Fruit fly (Drosophila melanogaster) whole organism, embryonic: ENCODE results near the gene Elp6.

ENCODE experiments used
- Aef1 ChIP-seq: fragments of 200-800 bp; sonication (Bioruptor generic); IDR thresholded peaks from 3 replicates; pipeline ENCODE4 v1.3.6; 2022; ENCODE audit warnings: missing biosample characterization, missing genetic modification characterization
- Antp ChIP-seq: fragments of 200-800 bp; sonication (Bioruptor generic); optimal IDR thresholded peaks from 3 replicates; lab custom pipeline; 2016; ENCODE audit warnings: missing biosample characterization, missing genetic modification characterization
- CG10366 ChIP-seq: fragments of 200-800 bp; sonication (Bioruptor generic); IDR thresholded peaks from 2 replicates; pipeline ENCODE4 v1.3.6; 2022; ENCODE audit warnings: missing biosample characterization, missing genetic modification characterization
- CG11696 ChIP-seq: fragments of 200-800 bp; sonication (Bioruptor generic); IDR thresholded peaks from 2 replicates; pipeline ENCODE4 v1.3.6; 2022; ENCODE audit warnings: missing biosample characterization, missing genetic modification characterization
- CG12104 ChIP-seq: fragments of 200-800 bp; sonication (Bioruptor generic); optimal IDR thresholded peaks from 3 replicates; lab custom pipeline; 2016; ENCODE audit warnings: missing biosample characterization, missing genetic modification characterization
- CG13287 ChIP-seq: fragments of 200-800 bp; sonication (Bioruptor generic); IDR thresholded peaks from 2 replicates; pipeline ENCODE4 v1.3.6; 2022; ENCODE audit warnings: missing biosample characterization, missing genetic modification characterization; ENCODE audit not compliant: partially characterized antibody
- CG15479 ChIP-seq: fragments of 200-800 bp; sonication (Bioruptor generic); optimal IDR thresholded peaks from 3 replicates; lab custom pipeline; 2019; ENCODE audit warnings: missing biosample characterization, mild to moderate bottlenecking, missing genetic modification characterization, moderate library complexity
- CG15696 ChIP-seq: fragments of 200-800 bp; sonication (Bioruptor generic); optimal IDR thresholded peaks from 2 replicates; lab custom pipeline; 2019; ENCODE audit warnings: missing biosample characterization, mild to moderate bottlenecking, missing genetic modification characterization, moderate library complexity
- CG18262 ChIP-seq: fragments of 200-800 bp; optimal IDR thresholded peaks from 3 replicates; lab custom pipeline; 2019; ENCODE audit warnings: missing biosample characterization, mild to moderate bottlenecking, missing genetic modification characterization, moderate library complexity
- CG18619 ChIP-seq: fragments of 200-800 bp; sonication (Bioruptor generic); optimal IDR thresholded peaks from 3 replicates; lab custom pipeline; 2017; ENCODE audit warnings: missing biosample characterization, mild to moderate bottlenecking, missing genetic modification characterization
- CG4328 ChIP-seq: fragments of 200-800 bp; sonication (Bioruptor generic); optimal IDR thresholded peaks from 3 replicates; lab custom pipeline; 2017; ENCODE audit warnings: missing biosample characterization, missing genetic modification reagents, missing genetic modification characterization
- CG4404 ChIP-seq: fragments of 200-800 bp; sonication (Bioruptor generic); IDR thresholded peaks from 2 replicates; pipeline ENCODE4 v1.3.6; 2022; ENCODE audit warnings: missing biosample characterization, missing genetic modification characterization
- CG4424 ChIP-seq: fragments of 200-800 bp; sonication (Bioruptor generic); optimal IDR thresholded peaks from 3 replicates; lab custom pipeline; 2016; ENCODE audit warnings: missing biosample characterization, missing genetic modification characterization
- CG4854 ChIP-seq: fragments of 200-800 bp; sonication (Bioruptor generic); optimal IDR thresholded peaks from 2 replicates; lab custom pipeline; 2016; ENCODE audit warnings: missing biosample characterization, missing genetic modification characterization, inconsistent platforms
- CG6272 ChIP-seq: fragments of 200-800 bp; sonication (Bioruptor generic); IDR thresholded peaks from 2 replicates; pipeline ENCODE4 v1.3.6; 2022; ENCODE audit warnings: missing biosample characterization, missing genetic modification characterization
- CG7745 ChIP-seq: fragments of 200-800 bp; sonication (Bioruptor generic); optimal IDR thresholded peaks from 2 replicates; lab custom pipeline; 2018; ENCODE audit warnings: missing biosample characterization, mild to moderate bottlenecking, missing genetic modification characterization, moderate library complexity
- CG8290 ChIP-seq, 3 experiments: fragments of 200-800 bp; sonication (Bioruptor generic); optimal IDR thresholded peaks; 2 replicates each; lab custom pipeline; 2016 to 2019; ENCODE audit warnings: missing biosample characterization in 3 of 3, missing genetic modification characterization in 3 of 3, mild to moderate bottlenecking in 2 of 3, moderate library complexity in 1 of 3
- CG8765 ChIP-seq: fragments of 200-800 bp; sonication (Bioruptor generic); IDR thresholded peaks from 2 replicates; pipeline ENCODE4 v1.3.6; 2022; ENCODE audit warnings: missing biosample characterization, missing genetic modification characterization
- CG9876 ChIP-seq: fragments of 200-800 bp; sonication (Bioruptor generic); optimal IDR thresholded peaks from 2 replicates; lab custom pipeline; 2016; ENCODE audit warnings: missing biosample characterization, missing genetic modification characterization
- E2f2 ChIP-seq: fragments of 200-800 bp; sonication (Bioruptor generic); IDR thresholded peaks from 2 replicates; pipeline ENCODE4 v1.3.6; 2022; ENCODE audit warnings: missing biosample characterization, missing genetic modification characterization
- Elba2 ChIP-seq: fragments of 200-800 bp; sonication (Bioruptor generic); optimal IDR thresholded peaks from 3 replicates; lab custom pipeline; 2016; ENCODE audit warnings: missing biosample characterization, missing genetic modification characterization
- H15 ChIP-seq: fragments of 200-800 bp; sonication (Bioruptor generic); IDR thresholded peaks from 3 replicates; pipeline ENCODE4 v1.3.6; 2022; ENCODE audit warnings: missing biosample characterization, missing genetic modification characterization
- Hr51 ChIP-seq, 2 experiments: fragments of 200-800 bp; sonication (Bioruptor generic); optimal IDR thresholded peaks; 2 replicates in 1 of 2; 3 replicates in 1 of 2; lab custom pipeline; 2016 to 2018; ENCODE audit warnings: missing biosample characterization in 2 of 2, missing genetic modification characterization in 2 of 2, mild to moderate bottlenecking in 1 of 2, moderate library complexity in 1 of 2
- Lhr ChIP-seq: fragments of 200-800 bp; sonication (Bioruptor generic); optimal IDR thresholded peaks from 3 replicates; lab custom pipeline; 2017; ENCODE audit warnings: mild to moderate bottlenecking, missing biosample characterization, missing genetic modification reagents, missing genetic modification characterization
- Lpt ChIP-seq: fragments of >200 bp; optimal IDR thresholded peaks from 2 replicates; lab custom pipeline; 2018; ENCODE audit warnings: missing biosample characterization, missing genetic modification characterization
- MTF-1 ChIP-seq: fragments of 200-800 bp; sonication (Bioruptor generic); optimal IDR thresholded peaks from 2 replicates; lab custom pipeline; 2018; ENCODE audit warnings: missing biosample characterization, mild to moderate bottlenecking, missing genetic modification characterization, borderline replicate concordance
- Mrtf ChIP-seq: fragments of 200-800 bp; sonication (Bioruptor generic); IDR thresholded peaks from 3 replicates; pipeline ENCODE4 v1.3.6; 2022; ENCODE audit warnings: missing biosample characterization, missing genetic modification characterization
- Myb ChIP-seq: fragments of 200-800 bp; sonication (Bioruptor generic); optimal IDR thresholded peaks from 2 replicates; lab custom pipeline; 2016; ENCODE audit warnings: missing biosample characterization, missing genetic modification characterization
- Nf-YB ChIP-seq: fragments of 200-800 bp; sonication (Bioruptor generic); optimal IDR thresholded peaks from 3 replicates; lab custom pipeline; 2019; ENCODE audit warnings: missing biosample characterization, mild to moderate bottlenecking, missing genetic modification characterization, moderate library complexity
- NfI ChIP-seq: fragments of 200-800 bp; sonication (Bioruptor generic); optimal IDR thresholded peaks from 3 replicates; lab custom pipeline; 2018; ENCODE audit warnings: missing biosample characterization, mild to moderate bottlenecking, missing genetic modification characterization, moderate library complexity
- Poxn ChIP-seq: fragments of 200-800 bp; sonication (Bioruptor generic); IDR thresholded peaks from 2 replicates; pipeline ENCODE4 v1.3.6; 2022; ENCODE audit warnings: missing biosample characterization, missing genetic modification characterization
- Trl ChIP-seq, 3 experiments: fragments of >200 bp in 2 of 3; fragments of 200-800 bp in 1 of 3; sonication (Bioruptor generic) in 1 of 3; optimal IDR thresholded peaks; 2 replicates in 1 of 3; 3 replicates in 2 of 3; lab custom pipeline; 2016 to 2017; ENCODE audit warnings: missing biosample characterization in 1 of 3, missing genetic modification characterization in 1 of 3
- bab2 ChIP-seq: fragments of 200-800 bp; sonication (Bioruptor generic); optimal IDR thresholded peaks from 2 replicates; lab custom pipeline; 2016; ENCODE audit warnings: missing biosample characterization, missing genetic modification characterization
- bowl ChIP-seq: fragments of 200-800 bp; sonication (Bioruptor generic); IDR thresholded peaks from 2 replicates; pipeline ENCODE4 v1.3.6; 2022; ENCODE audit warnings: missing biosample characterization, missing genetic modification characterization
- bsh ChIP-seq, 2 experiments: fragments of 200-800 bp; sonication (Bioruptor generic); optimal IDR thresholded peaks; 2 replicates each; lab custom pipeline; 2017 to 2018; ENCODE audit warnings: mild to moderate bottlenecking in 2 of 2, missing biosample characterization in 2 of 2, missing genetic modification characterization in 2 of 2, moderate library complexity in 1 of 2
- cato ChIP-seq: fragments of 200-800 bp; sonication (Bioruptor generic); optimal IDR thresholded peaks from 2 replicates; lab custom pipeline; 2016; ENCODE audit warnings: missing biosample characterization, missing genetic modification characterization, borderline replicate concordance
- da ChIP-seq: fragments of 200-800 bp; sonication (Bioruptor generic); optimal IDR thresholded peaks from 2 replicates; lab custom pipeline; 2016; ENCODE audit warnings: missing biosample characterization, missing genetic modification characterization
- en ChIP-seq: fragments of 200-800 bp; sonication (Bioruptor generic); optimal IDR thresholded peaks from 2 replicates; lab custom pipeline; 2016; ENCODE audit warnings: missing biosample characterization, missing genetic modification characterization
- eyg ChIP-seq: fragments of 200-800 bp; sonication (Bioruptor generic); optimal IDR thresholded peaks from 3 replicates; lab custom pipeline; 2016; ENCODE audit warnings: missing biosample characterization, missing genetic modification characterization
- fru ChIP-seq: fragments of >200 bp; optimal IDR thresholded peaks from 2 replicates; lab custom pipeline; 2017
- org-1 ChIP-seq: fragments of 200-800 bp; sonication (Bioruptor generic); optimal IDR thresholded peaks from 2 replicates; lab custom pipeline; 2017; ENCODE audit warnings: missing biosample characterization, missing genetic modification characterization
- pum ChIP-seq: fragments of 200-800 bp; sonication (Bioruptor generic); optimal IDR thresholded peaks from 2 replicates; lab custom pipeline; 2016; ENCODE audit warnings: missing biosample characterization, missing genetic modification characterization
- repo ChIP-seq: fragments of 200-800 bp; sonication (Bioruptor generic); optimal IDR thresholded peaks from 2 replicates; lab custom pipeline; 2016; ENCODE audit warnings: missing biosample characterization, missing genetic modification characterization
- stwl ChIP-seq: fragments of 200-800 bp; sonication (Bioruptor generic); optimal IDR thresholded peaks from 3 replicates; lab custom pipeline; 2018; ENCODE audit warnings: missing biosample characterization, mild to moderate bottlenecking, missing genetic modification characterization, moderate library complexity
- trh ChIP-seq: fragments of 200-800 bp; sonication (Bioruptor generic); optimal IDR thresholded peaks from 2 replicates; lab custom pipeline; 2016; ENCODE audit warnings: missing biosample characterization, missing genetic modification characterization
- wek ChIP-seq: fragments of 200-800 bp; sonication (Bioruptor generic); optimal IDR thresholded peaks from 3 replicates; lab custom pipeline; 2018; ENCODE audit warnings: missing biosample characterization, mild to moderate bottlenecking, missing genetic modification characterization, moderate library complexity
- zen ChIP-seq: fragments of 200-800 bp; sonication (Bioruptor generic); optimal IDR thresholded peaks from 3 replicates; lab custom pipeline; 2018; ENCODE audit warnings: missing biosample characterization, mild to moderate bottlenecking, missing genetic modification characterization, moderate library complexity

Gene Elp6

DNA sequence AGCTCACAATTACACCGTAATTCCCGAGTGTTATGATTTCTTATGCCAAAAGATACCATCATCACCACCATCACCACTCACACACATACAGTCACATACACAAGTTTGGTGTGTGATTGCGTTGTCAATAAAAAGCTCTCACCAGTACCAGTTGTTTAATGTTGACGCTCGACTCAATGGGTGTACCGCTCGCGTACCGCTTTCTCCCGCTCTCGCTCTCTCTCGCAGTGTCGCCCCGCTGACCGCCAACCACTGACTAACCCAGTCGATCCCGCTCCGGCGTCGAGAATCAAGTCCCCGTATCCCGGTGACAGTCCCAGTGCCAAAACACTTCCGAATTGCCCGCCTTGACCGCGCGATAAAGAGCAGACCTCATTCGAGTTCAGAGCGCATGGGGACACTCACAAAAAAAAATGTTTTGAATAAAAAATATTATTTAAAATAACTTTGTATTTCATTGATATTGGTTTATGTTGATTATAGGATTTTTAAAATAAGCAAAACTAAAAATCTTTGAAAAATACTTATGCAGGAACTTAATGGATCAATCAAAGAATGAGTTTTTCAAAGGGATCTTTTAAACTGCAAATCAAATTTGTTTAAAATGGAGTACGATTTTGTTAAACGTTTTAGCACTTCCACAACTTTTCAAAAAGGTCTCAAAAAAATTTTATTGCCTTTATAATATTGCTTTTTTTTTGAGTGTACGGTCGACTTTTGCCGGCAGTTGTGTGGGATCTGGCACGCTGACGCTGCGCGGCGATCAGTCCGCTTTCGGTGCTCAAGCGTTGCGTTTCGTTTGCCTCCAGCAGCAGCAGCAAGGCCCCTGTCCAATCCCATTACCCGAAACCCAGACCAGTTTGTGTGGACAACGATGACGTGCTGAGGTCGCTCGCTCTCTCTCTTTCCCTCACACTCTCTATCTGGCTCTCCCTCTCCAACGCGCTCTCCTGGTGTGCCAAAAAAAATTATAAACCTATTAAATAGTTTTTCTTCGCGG, 2.2 kb downstream of the Elp6 start, which contains the start of gene Dic1 (continued):
- TF ChIP-seq Trl (optimal IDR thresholded peaks at IDR 0.05; lab: Kevin White, UChicago) (peak; percentile 74 to 86), Trl (GFP tag; optimal IDR thresholded peaks at IDR 0.05; lab: Kevin White, UChicago) (peak; percentile 80), CG4424 (GFP tag; lab: Kevin White, UChicago) (peak; percentile 97), org-1 (GFP tag; lab: Kevin White, UChicago) (peak; percentile 96), fru (lab: Kevin White, UChicago) (no peak), CG8290 (GFP tag; optimal IDR thresholded peaks at IDR 0.05; lab: Kevin White, UChicago) (peak; percentile 75), CG8290 (tag; optimal IDR thresholded peaks at IDR 0.05; lab: Kevin White, UChicago) (peak in 1 of 2 experiments; percentile 74), CG10366 (GFP tag; lab: Robert Waterston, UW) (peak; percentile 89), Antp (GFP tag; lab: Kevin White, UChicago) (peak; percentile 88), stwl (peak; percentile 37), CG9876 (GFP tag; lab: Kevin White, UChicago) (peak; percentile 84), CG4854 (peak; percentile 87), Poxn (GFP tag; lab: Robert Waterston, UW) (peak; percentile 84), NfI (GFP tag; lab: Kevin White, UChicago) (peak; percentile 97), CG4328 (GFP tag; lab: Kevin White, UChicago) (peak; percentile 96), pum (GFP tag; lab: Kevin White, UChicago) (peak; percentile 89), CG7745 (tag; lab: Kevin White, UChicago) (no peak), bsh (GFP tag; optimal IDR thresholded peaks at IDR 0.05; lab: Kevin White, UChicago) (peak; percentile 85 to 96), CG13287 (GFP tag; lab: Robert Waterston, UW) (peak; percentile 52; the same call in 1 of the 2 replicates), CG15696 (tag; lab: Kevin White, UChicago) (peak; percentile 93), Myb (GFP tag; lab: Kevin White, UChicago) (peak; percentile 76), cato (GFP tag; lab: Kevin White, UChicago) (peak; percentile 92), E2f2 (peak; percentile 71), repo (GFP tag; lab: Kevin White, UChicago) (peak; percentile 82), CG8765 (GFP tag; lab: Robert Waterston, UW) (peak; percentile 61; the same call in 1 of the 2 replicates), bab2 (GFP tag; lab: Kevin White, UChicago) (peak; percentile 90), Lpt (no peak), da (peak; percentile 77), Elba2 (GFP tag; lab: Kevin White, UChicago) (peak; percentile 49), zen (tag; lab: Kevin White, UChicago) (peak; percentile 93), wek (GFP tag; lab: Kevin White, UChicago) (peak; percentile 49), Hr51 (GFP tag; optimal IDR thresholded peaks at IDR 0.05; lab: Kevin White, UChicago) (peak; percentile 91 to 98), H15 (GFP tag; lab: Robert Waterston, UW) (peak; percentile 83), Lhr (GFP tag; lab: Kevin White, UChicago) (peak; percentile 79), bowl (GFP tag; lab: Robert Waterston, UW) (peak; percentile 48; the same call in 1 of the 2 replicates), CG11696 (peak; percentile 57), CG15479 (GFP tag; lab: Kevin White, UChicago) (peak; percentile 30), Nf-YB (GFP tag; lab: Kevin White, UChicago) (peak; percentile 86), CG12104 (GFP tag; lab: Kevin White, UChicago) (peak; percentile 99), Mrtf (GFP tag; lab: Robert Waterston, UW) (peak; percentile 90), CG18262 (tag; lab: Kevin White, UChicago) (peak; percentile 98), trh (GFP tag; lab: Kevin White, UChicago) (peak; percentile 82), Aef1 (GFP tag; lab: Robert Waterston, UW) (peak; percentile 93), MTF-1 (GFP tag; lab: Kevin White, UChicago) (peak; percentile 69), CG6272 (peak; percentile 85), CG18619 (peak; percentile 98), CG4404 (GFP tag; lab: Robert Waterston, UW) (peak; percentile 82), en (GFP tag; lab: Kevin White, UChicago) (peak; percentile 76), eyg (peak; percentile 71)
